Worm (Caenorhabditis elegans) whole organism, L4 larva: Measurements from ENCODE around the gene B0410.1.
A peak's percentile ranks its signal among the peaks of the same experiment; 100 is the strongest.

Experiments
- F10B5.3 ChIP-seq: sonication (generic microtip); optimal IDR thresholded peaks from 2 replicates; lab custom pipeline; 2016; ENCODE audit warnings: mild to moderate bottlenecking, missing genetic modification characterization, missing compliant biosample characterization
- Y75B8A.6 ChIP-seq: fragments of 200-800 bp; sonication (Bioruptor generic); IDR thresholded peaks from 2 replicates; pipeline ENCODE4 v1.3.6; 2022; ENCODE audit warnings: missing genetic modification reagents, missing genetic modification characterization, missing compliant biosample characterization
- ZK337.2 ChIP-seq: fragments of 200-800 bp; sonication (Bioruptor generic); IDR thresholded peaks from 2 replicates; pipeline ENCODE4 v1.3.6; 2022; ENCODE audit warnings: missing genetic modification reagents, missing genetic modification characterization, missing compliant biosample characterization
- aha-1 ChIP-seq: fragments of 150-350 bp; peaks from one replicate; lab custom pipeline; 2014; ENCODE audit warnings: missing biosample characterization, missing genetic modification characterization
- aly-2 ChIP-seq: sonication (generic microtip); optimal IDR thresholded peaks from 2 replicates; lab custom pipeline; 2018; ENCODE audit warnings: missing biosample characterization, missing genetic modification characterization
- ceh-32 ChIP-seq: sonication (generic microtip); optimal IDR thresholded peaks from 2 replicates; lab custom pipeline; 2016; ENCODE audit warnings: mild to moderate bottlenecking, missing genetic modification characterization, missing compliant biosample characterization; ENCODE audit not compliant: poor library complexity
- ctbp-1 ChIP-seq: fragments of 200-800 bp; sonication (Bioruptor generic); IDR thresholded peaks from 2 replicates; pipeline ENCODE4 v1.3.6; 2022; ENCODE audit warnings: missing genetic modification reagents, missing genetic modification characterization, missing compliant biosample characterization
- daf-16 ChIP-seq, 3 experiments: sonication (generic microtip); optimal IDR thresholded peaks; 2 replicates each; lab custom pipeline; 2016 to 2017; ENCODE audit warnings: missing genetic modification characterization in 3 of 3, missing genetic modification reagents in 3 of 3, mild to moderate bottlenecking in 2 of 3, missing compliant biosample characterization in 2 of 3, missing biosample characterization in 1 of 3, moderate library complexity in 1 of 3
- dmd-6 ChIP-seq: fragments of 200-800 bp; sonication (Bioruptor generic); IDR thresholded peaks from 2 replicates; pipeline ENCODE4 v1.3.6; 2022; ENCODE audit warnings: missing genetic modification reagents, missing genetic modification characterization, missing compliant biosample characterization
- duxl-1 ChIP-seq: sonication (generic microtip); optimal IDR thresholded peaks from 2 replicates; lab custom pipeline; 2016; ENCODE audit warnings: mild to moderate bottlenecking, missing genetic modification characterization, moderate library complexity, missing compliant biosample characterization; ENCODE audit not compliant: poor library complexity
- dve-1 ChIP-seq: sonication (generic microtip); optimal IDR thresholded peaks from 2 replicates; lab custom pipeline; 2017; ENCODE audit warnings: antibody characterized with exemption, mild to moderate bottlenecking, missing genetic modification characterization, missing compliant biosample characterization; ENCODE audit not compliant: insufficient read depth
- fkh-10 ChIP-seq: fragments of 150-350 bp; optimal IDR thresholded peaks from 2 replicates; lab custom pipeline; 2014; ENCODE audit warnings: missing biosample characterization, missing genetic modification reagents, missing genetic modification characterization
- gei-8 ChIP-seq: fragments of 200-800 bp; sonication (Bioruptor generic); optimal IDR thresholded peaks from 2 replicates; lab custom pipeline; 2018; ENCODE audit warnings: mild to moderate bottlenecking, missing genetic modification characterization, missing compliant biosample characterization
- hif-1 ChIP-seq, 2 experiments: sonication (generic microtip); optimal IDR thresholded peaks; 2 replicates each; lab custom pipeline; 2016 to 2017; ENCODE audit warnings: missing compliant biosample characterization in 2 of 2, missing genetic modification characterization in 2 of 2, missing genetic modification reagents in 2 of 2, missing genotype in 2 of 2, mild to moderate bottlenecking in 1 of 2
- hlh-11 ChIP-seq: fragments of 200-800 bp; sonication (Bioruptor generic); optimal IDR thresholded peaks from 2 replicates; lab custom pipeline; 2018; ENCODE audit warnings: mild to moderate bottlenecking, missing genetic modification characterization, missing compliant biosample characterization
- hlh-30 ChIP-seq: sonication (generic microtip); optimal IDR thresholded peaks from 2 replicates; lab custom pipeline; 2017; ENCODE audit warnings: antibody characterized with exemption, mild to moderate bottlenecking, missing genetic modification characterization, missing compliant biosample characterization; ENCODE audit not compliant: insufficient read depth
- hmg-1.1 ChIP-seq: fragments of 200-800 bp; sonication (Bioruptor generic); IDR thresholded peaks from 2 replicates; pipeline ENCODE4 v1.3.6; 2022; ENCODE audit warnings: missing genetic modification reagents, missing genetic modification characterization, missing compliant biosample characterization
- jun-1 ChIP-seq: fragments of 150-350 bp; optimal IDR thresholded peaks from 2 replicates; lab custom pipeline; 2014; ENCODE audit warnings: missing biosample characterization, missing genetic modification reagents, missing genetic modification characterization
- lin-38 ChIP-seq: fragments of 200-800 bp; sonication (Bioruptor generic); IDR thresholded peaks from 2 replicates; pipeline ENCODE4 v1.3.6; 2022; ENCODE audit warnings: missing genetic modification reagents, missing genetic modification characterization, missing compliant biosample characterization
- lsy-2 ChIP-seq, 2 experiments: fragments of 150-350 bp in 1 of 2; sonication (generic microtip) in 1 of 2; optimal IDR thresholded peaks; 2 replicates each; lab custom pipeline; 2014 to 2017; ENCODE audit warnings: missing biosample characterization in 2 of 2, missing genetic modification characterization in 2 of 2
- mdt-29 ChIP-seq: fragments of 200-800 bp; sonication (Bioruptor generic); IDR thresholded peaks from 2 replicates; pipeline ENCODE4 v1.3.6; 2022; ENCODE audit warnings: missing genetic modification reagents, missing genetic modification characterization, missing compliant biosample characterization
- mes-2 ChIP-seq: sonication (generic microtip); optimal IDR thresholded peaks from 2 replicates; lab custom pipeline; 2016; ENCODE audit warnings: missing genotype, mild to moderate bottlenecking, missing genetic modification characterization, missing compliant biosample characterization; ENCODE audit not compliant: poor library complexity, severe bottlenecking
- mxl-3 ChIP-seq: fragments of 200-800 bp; sonication (Bioruptor generic); optimal IDR thresholded peaks from 2 replicates; lab custom pipeline; 2018; ENCODE audit warnings: mild to moderate bottlenecking, missing genetic modification characterization, missing compliant biosample characterization
- nhr-28 ChIP-seq: fragments of 150-350 bp; optimal IDR thresholded peaks from 2 replicates; lab custom pipeline; 2014; ENCODE audit warnings: missing biosample characterization, missing genetic modification characterization
- nhr-41 ChIP-seq: fragments of 200-800 bp; sonication (Bioruptor generic); IDR thresholded peaks from 2 replicates; pipeline ENCODE4 v1.3.6; 2022; ENCODE audit warnings: missing genetic modification reagents, missing genetic modification characterization, missing compliant biosample characterization
- nhr-48 ChIP-seq: sonication (generic microtip); optimal IDR thresholded peaks from 2 replicates; lab custom pipeline; 2016; ENCODE audit warnings: mild to moderate bottlenecking, missing genetic modification characterization, missing compliant biosample characterization
- nhr-6 ChIP-seq: fragments of 150-350 bp; optimal IDR thresholded peaks from 2 replicates; lab custom pipeline; 2014; ENCODE audit warnings: missing biosample characterization, missing genetic modification characterization
- nhr-77 ChIP-seq: fragments of 150-350 bp; optimal IDR thresholded peaks from 2 replicates; lab custom pipeline; 2014; ENCODE audit warnings: missing biosample characterization, missing genetic modification characterization
- php-3 ChIP-seq: fragments of 200-800 bp; sonication (Bioruptor generic); IDR thresholded peaks from 2 replicates; pipeline ENCODE4 v1.3.6; 2022; ENCODE audit warnings: missing genetic modification reagents, missing genetic modification characterization, missing compliant biosample characterization
- pqm-1 ChIP-seq: sonication (generic microtip); optimal IDR thresholded peaks from 2 replicates; lab custom pipeline; 2017; ENCODE audit warnings: missing biosample characterization, missing genetic modification characterization
- saeg-2 ChIP-seq: fragments of 200-800 bp; sonication (Bioruptor generic); IDR thresholded peaks from 2 replicates; pipeline ENCODE4 v1.3.6; 2022; ENCODE audit warnings: missing genetic modification reagents, missing genetic modification characterization, missing compliant biosample characterization
- skn-1 ChIP-seq: fragments of 150-350 bp; optimal IDR thresholded peaks from 2 replicates; lab custom pipeline; 2014; ENCODE audit warnings: missing biosample characterization, missing genetic modification characterization
- tag-97 ChIP-seq: fragments of 200-800 bp; sonication (Bioruptor generic); IDR thresholded peaks from 2 replicates; pipeline ENCODE4 v1.3.6; 2022; ENCODE audit warnings: missing genetic modification characterization, missing compliant biosample characterization
- tra-1 ChIP-seq: fragments of 200-800 bp; sonication (Bioruptor generic); IDR thresholded peaks from 2 replicates; pipeline ENCODE4 v1.3.6; 2022; ENCODE audit warnings: missing genetic modification reagents, missing genetic modification characterization, missing compliant biosample characterization
- unc-39 ChIP-seq: sonication (generic microtip); optimal IDR thresholded peaks from 2 replicates; lab custom pipeline; 2017; ENCODE audit warnings: missing biosample characterization, missing genetic modification characterization
- unc-62 ChIP-seq, 3 experiments: fragments of 150-350 bp in 1 of 3; sonication (generic microtip); optimal IDR thresholded peaks in 2 of 3; peaks in 1 of 3; 1 replicate in 1 of 3; 2 replicates in 2 of 3; lab custom pipeline; 2014 to 2017; ENCODE audit warnings: missing biosample characterization in 3 of 3, missing genetic modification characterization in 3 of 3, missing genetic modification reagents in 3 of 3, missing genotype in 1 of 3
- ztf-11 ChIP-seq: fragments of 150-350 bp; optimal IDR thresholded peaks from 2 replicates; lab custom pipeline; 2014; ENCODE audit warnings: missing biosample characterization, missing genetic modification characterization

The B0410.1 gene

ce11 chrX:2927576-2927975, 33.2 kb downstream of the B0410.1 start:
- TF ChIP-seq ceh-32 (tag; lab: Kevin White, UChicago) (no peak), unc-62 (GFP tag; optimal IDR thresholded peaks at IDR 0.05 in 1 of 2; lab: Kevin White, UChicago) (peak in 1 of 2 experiments; percentile 89), unc-62 (tag; optimal IDR thresholded peaks at IDR 0.05; lab: Kevin White, UChicago) (no peak)

DNA sequence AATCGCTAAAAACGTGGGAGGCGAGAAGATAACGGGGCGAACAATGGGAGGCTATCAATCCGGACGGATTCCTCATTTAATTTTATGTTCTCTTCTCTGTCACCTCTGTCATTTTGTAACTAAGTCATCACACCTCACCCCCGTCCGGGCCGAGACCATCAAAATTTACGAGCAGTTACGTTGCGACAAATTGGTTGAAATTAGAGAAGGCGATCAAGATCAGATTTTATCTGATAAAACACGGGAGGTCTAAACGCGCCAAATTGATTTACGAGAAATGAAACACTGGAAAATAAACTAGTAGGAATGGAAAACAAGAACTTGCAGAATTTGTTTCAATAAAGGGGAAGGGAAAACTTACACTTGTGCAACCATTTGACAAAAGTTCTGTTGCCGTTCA, 33.7 kb downstream of the B0410.1 start:
- TF ChIP-seq unc-62 (GFP tag; optimal IDR thresholded peaks at IDR 0.05 in 1 of 2; lab: Kevin White, UChicago): no peak
- no peak for TF ChIP-seq unc-62 (tag; optimal IDR thresholded peaks at IDR 0.05; lab: Kevin White, UChicago)
- TF ChIP-seq saeg-2: no peak
- TF ChIP-seq ztf-11 (tag; lab: Kevin White, UChicago): no peak
- no peak for TF ChIP-seq Y75B8A.6

DNA sequence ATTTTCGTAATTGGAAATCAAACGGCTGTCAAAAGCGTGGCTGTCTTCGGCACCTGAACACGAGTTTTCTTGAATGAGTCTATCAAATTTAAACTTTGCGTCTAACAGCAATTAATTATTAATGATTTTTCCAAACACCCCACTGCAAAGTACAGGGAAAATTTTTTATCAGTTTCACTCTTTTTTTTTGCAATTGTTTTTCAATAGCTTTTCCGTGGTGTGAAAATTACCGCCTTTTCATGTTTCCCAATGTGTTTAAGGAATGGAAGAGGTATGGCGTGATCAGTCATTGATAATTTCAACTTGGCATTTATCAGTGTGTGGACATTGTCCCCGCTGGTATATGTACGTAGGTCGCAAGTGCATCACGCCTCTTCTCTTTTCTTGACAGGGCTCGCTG, 37.5 kb downstream of the B0410.1 start:
- TF ChIP-seq nhr-28 (peak; percentile 62), dmd-6 (GFP tag; lab: Robert Waterston, UW) (peak; percentile 82), skn-1 (no peak), dve-1 (peak; percentile 47), nhr-77 (tag; lab: Kevin White, UChicago) (peak; percentile 2), hlh-30 (tag; lab: Kevin White, UChicago) (peak; percentile 20), gei-8 (GFP tag; lab: Kevin White, UChicago) (peak; percentile 36), mes-2 (tag; lab: Kevin White, UChicago) (peak; percentile 37), hlh-11 (tag; lab: Kevin White, UChicago) (peak; percentile 69), aly-2 (no peak), unc-62 (GFP tag; optimal IDR thresholded peaks at IDR 0.05 in 1 of 2; lab: Kevin White, UChicago) (no peak), unc-62 (tag; optimal IDR thresholded peaks at IDR 0.05; lab: Kevin White, UChicago) (no peak), tra-1 (peak; percentile 59; the same call in 1 of the 2 replicates), nhr-6 (peak; percentile 6), lin-38 (GFP tag; lab: Robert Waterston, UW) (no peak), mdt-29 (GFP tag; lab: Robert Waterston, UW) (0 out of 2 replicates have a peak, but pooled peaks have one; percentile 26), php-3 (peak; percentile 76; the same call in 1 of the 2 replicates), lsy-2 (tag; optimal IDR thresholded peaks at IDR 0.05; lab: Kevin White, UChicago) (peak in 1 of 2 experiments; percentile 5), ZK337.2 (no peak), daf-16 (GFP tag; optimal IDR thresholded peaks at IDR 0.05; lab: Kevin White, UChicago) (peak in 1 of 2 experiments; percentile 14), daf-16 (tag; optimal IDR thresholded peaks at IDR 0.05; lab: Kevin White, UChicago) (peak; percentile 92), pqm-1 (tag; lab: Kevin White, UChicago) (peak; percentile 74), mxl-3 (GFP tag; lab: Kevin White, UChicago) (peak; percentile 50), duxl-1 (no peak), nhr-48 (tag; lab: Kevin White, UChicago) (peak; percentile 41), nhr-41 (no peak)

DNA sequence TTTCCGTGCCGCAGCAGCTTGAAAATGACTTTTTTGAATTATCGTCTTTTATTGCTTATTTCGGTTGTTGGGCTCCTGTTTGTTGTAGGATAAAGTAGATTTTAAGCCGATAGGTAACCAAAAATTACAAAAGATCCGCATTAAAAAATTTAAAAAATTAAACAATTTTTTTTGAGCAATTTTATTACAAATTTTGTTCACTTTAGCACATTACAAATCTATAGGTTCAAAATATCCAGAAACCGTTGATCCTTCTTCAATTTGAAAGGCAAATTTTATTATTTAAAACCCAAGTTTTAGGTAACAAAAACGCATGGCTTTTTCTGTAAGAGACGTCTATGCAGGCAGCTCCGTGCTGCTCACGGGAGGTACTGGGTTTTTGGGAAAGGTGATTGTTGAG, 38.7 kb downstream of the B0410.1 start, which contains the start of gene fard-1:
TSS of gene fard-1 (plus strand) at position 301 of the 400 bp plus-strand sequence.
- TF ChIP-seq unc-39 (tag; lab: Kevin White, UChicago) (no peak), F10B5.3 (tag; lab: Kevin White, UChicago) (no peak), Y75B8A.6 (0 out of 2 replicates have a peak, but pooled peaks have one; percentile 23), nhr-6 (no peak)

ce11 chrX:2939085-2939484, 44.7 kb downstream of the B0410.1 start:
- TF ChIP-seq jun-1 (tag; lab: Kevin White, UChicago): no peak
- peak; percentile 34; the same call in 1 of the 2 replicates for TF ChIP-seq ctbp-1 (GFP tag; lab: Robert Waterston, UW)
- TF ChIP-seq daf-16 (GFP tag; optimal IDR thresholded peaks at IDR 0.05; lab: Kevin White, UChicago): peak in 1 of 2 experiments; percentile 0
- TF ChIP-seq daf-16 (tag; optimal IDR thresholded peaks at IDR 0.05; lab: Kevin White, UChicago): no peak
- TF ChIP-seq hif-1 (tag; optimal IDR thresholded peaks at IDR 0.05; lab: Kevin White, UChicago): peak in 1 of 2 experiments; percentile 97
- TF ChIP-seq tag-97 (GFP tag; lab: Robert Waterston, UW): no peak
- peak in 1 of 2 experiments; percentile 79 for TF ChIP-seq unc-62 (GFP tag; optimal IDR thresholded peaks at IDR 0.05 in 1 of 2; lab: Kevin White, UChicago)
- no peak for TF ChIP-seq unc-62 (tag; optimal IDR thresholded peaks at IDR 0.05; lab: Kevin White, UChicago)
- TF ChIP-seq aha-1: peak; percentile 99
- peak in 1 of 2 experiments; percentile 35 for TF ChIP-seq lsy-2 (tag; optimal IDR thresholded peaks at IDR 0.05; lab: Kevin White, UChicago)
- TF ChIP-seq fkh-10 (GFP tag; lab: Kevin White, UChicago): peak; percentile 24
- TF ChIP-seq hmg-1.1: 0 out of 2 replicates have a peak, but pooled peaks have one; percentile 23
- TF ChIP-seq, all 104 proteins: peak for 8
